Worm (Caenorhabditis elegans) whole organism, L4/young adult: ENCODE data around the gene nmad-1.

Experiments used
- W03F9.2 ChIP-seq: fragments of 150-350 bp; optimal IDR thresholded peaks from 2 replicates; lab custom pipeline; 2014; ENCODE audit warnings: missing biosample characterization, missing genetic modification characterization
- dao-5 ChIP-seq: sonication (generic microtip); optimal IDR thresholded peaks from 2 replicates; lab custom pipeline; 2016; ENCODE audit warnings: missing genotype, missing genetic modification characterization, moderate library complexity, missing compliant biosample characterization
- him-1 ChIP-seq: sonication (generic microtip); optimal IDR thresholded peaks from 2 replicates; lab custom pipeline; 2016; ENCODE audit warnings: missing genotype, missing genetic modification reagents, missing genetic modification characterization, missing compliant biosample characterization

DNA sequence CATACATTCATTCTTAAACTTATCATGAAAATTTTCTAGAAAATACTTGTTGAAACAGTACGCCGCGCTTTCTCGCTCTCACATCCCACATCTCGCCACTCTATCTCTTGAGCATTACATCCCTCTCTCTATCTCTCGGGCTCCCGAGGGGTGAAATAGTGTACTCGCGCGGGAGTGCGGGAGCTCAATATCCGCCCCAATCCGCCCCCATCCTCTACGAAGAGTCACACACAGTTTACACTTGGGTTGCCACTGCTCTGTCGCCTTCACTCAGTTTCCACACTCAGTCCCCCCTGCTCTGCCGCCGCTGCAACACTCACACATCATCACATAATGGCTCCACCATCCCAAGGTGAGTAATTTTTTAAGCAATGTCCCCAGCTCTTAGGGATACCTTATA lies 10.1 kb upstream of the nmad-1 start, which contains the start of gene mlc-3:
- TF ChIP-seq him-1 (no peak), dao-5 (tag; lab: Kevin White, UChicago) (no peak), W03F9.2 (no peak)
